Fruit fly (Drosophila melanogaster) whole organism, embryonic: ENCODE results near the gene dnc.
A peak's percentile ranks its signal among the peaks of the same experiment; 100 is the strongest.

ENCODE experiments used
- BEAF-32 ChIP-seq: fragments of 200-800 bp; sonication (Bioruptor generic); optimal IDR thresholded peaks from 3 replicates; lab custom pipeline; 2017; ENCODE audit warnings: missing biosample characterization, missing genetic modification characterization, mild to moderate bottlenecking, moderate library complexity, missing genetic modification reagents
- Bgb ChIP-seq: fragments of 200-800 bp; sonication (Bioruptor generic); IDR thresholded peaks from 2 replicates; pipeline ENCODE4 v1.3.6; 2022; ENCODE audit warnings: missing biosample characterization, missing genetic modification characterization; ENCODE audit not compliant: partially characterized antibody
- Blimp-1 ChIP-seq: fragments of 200-800 bp; sonication (Bioruptor generic); optimal IDR thresholded peaks from 3 replicates; lab custom pipeline; 2018; ENCODE audit warnings: missing biosample characterization, missing genetic modification characterization, mild to moderate bottlenecking, moderate library complexity, missing genetic modification reagents
- CG10267 ChIP-seq: fragments of 200-800 bp; sonication (Bioruptor generic); optimal IDR thresholded peaks from 2 replicates; lab custom pipeline; 2018; ENCODE audit warnings: missing biosample characterization, mild to moderate bottlenecking, missing genetic modification characterization, moderate library complexity
- CG10959 ChIP-seq: fragments of 200-800 bp; sonication (Bioruptor generic); IDR thresholded peaks from 2 replicates; pipeline ENCODE4 v1.3.6; 2022; ENCODE audit warnings: missing biosample characterization, missing genetic modification characterization
- CG10979 ChIP-seq: fragments of 200-800 bp; sonication (Bioruptor generic); optimal IDR thresholded peaks from 2 replicates; lab custom pipeline; 2018; ENCODE audit warnings: missing biosample characterization, mild to moderate bottlenecking, missing genetic modification characterization, moderate library complexity
- CG12155 ChIP-seq: fragments of 200-800 bp; sonication (Bioruptor generic); optimal IDR thresholded peaks from 3 replicates; lab custom pipeline; 2016; ENCODE audit warnings: missing biosample characterization, missing genetic modification characterization
- CG13287 ChIP-seq: fragments of 200-800 bp; sonication (Bioruptor generic); IDR thresholded peaks from 2 replicates; pipeline ENCODE4 v1.3.6; 2022; ENCODE audit warnings: missing biosample characterization, missing genetic modification characterization; ENCODE audit not compliant: partially characterized antibody
- CG13894 ChIP-seq: fragments of 200-800 bp; sonication (Bioruptor generic); optimal IDR thresholded peaks from 3 replicates; lab custom pipeline; 2018; ENCODE audit warnings: missing biosample characterization, mild to moderate bottlenecking, missing genetic modification characterization, moderate library complexity
- CG17186 ChIP-seq: fragments of 200-800 bp; sonication (Bioruptor generic); optimal IDR thresholded peaks from 3 replicates; lab custom pipeline; 2017; ENCODE audit warnings: missing biosample characterization, missing genetic modification reagents, missing genetic modification characterization
- CG17359 ChIP-seq: fragments of 200-800 bp; sonication (Bioruptor generic); optimal IDR thresholded peaks from 3 replicates; lab custom pipeline; 2018; ENCODE audit warnings: missing biosample characterization, mild to moderate bottlenecking, missing genetic modification characterization, moderate library complexity
- CG2120 ChIP-seq: fragments of 200-800 bp; sonication (Bioruptor generic); optimal IDR thresholded peaks from 3 replicates; lab custom pipeline; 2016; ENCODE audit warnings: missing biosample characterization, missing genetic modification characterization
- CG30403 ChIP-seq: fragments of 200-800 bp; sonication (Bioruptor generic); optimal IDR thresholded peaks from 3 replicates; lab custom pipeline; 2016; ENCODE audit warnings: missing biosample characterization, missing genetic modification characterization
- CG31441 ChIP-seq: fragments of 200-800 bp; sonication (Bioruptor generic); IDR thresholded peaks from 2 replicates; pipeline ENCODE4 v1.3.6; 2022; ENCODE audit warnings: missing biosample characterization, missing genetic modification characterization
- CG32767 ChIP-seq: fragments of 200-800 bp; sonication (Bioruptor generic); IDR thresholded peaks from 2 replicates; pipeline ENCODE4 v1.3.6; 2022; ENCODE audit warnings: missing biosample characterization, missing genetic modification characterization
- CG4820 ChIP-seq: fragments of 200-800 bp; sonication (Bioruptor generic); optimal IDR thresholded peaks from 3 replicates; lab custom pipeline; 2016; ENCODE audit warnings: missing biosample characterization, missing genetic modification characterization
- CG6272 ChIP-seq: fragments of 200-800 bp; sonication (Bioruptor generic); IDR thresholded peaks from 2 replicates; pipeline ENCODE4 v1.3.6; 2022; ENCODE audit warnings: missing biosample characterization, missing genetic modification characterization
- CG7786 ChIP-seq: fragments of 200-800 bp; sonication (Bioruptor generic); optimal IDR thresholded peaks from 2 replicates; lab custom pipeline; 2016; ENCODE audit warnings: missing biosample characterization, missing genetic modification characterization
- CG7839 ChIP-seq: fragments of 200-800 bp; sonication (Bioruptor generic); optimal IDR thresholded peaks from 3 replicates; lab custom pipeline; 2018; ENCODE audit warnings: missing biosample characterization, mild to moderate bottlenecking, missing genetic modification characterization, moderate library complexity
- CG9797 ChIP-seq: fragments of 200-800 bp; sonication (Bioruptor generic); optimal IDR thresholded peaks from 3 replicates; lab custom pipeline; 2018; ENCODE audit warnings: missing biosample characterization, mild to moderate bottlenecking, missing genetic modification characterization
- CG9932 ChIP-seq: fragments of 200-800 bp; sonication (Bioruptor generic); IDR thresholded peaks from 2 replicates; pipeline ENCODE4 v1.3.6; 2022; ENCODE audit warnings: missing biosample characterization, missing genetic modification characterization
- Camta ChIP-seq: fragments of 200-800 bp; sonication (Bioruptor generic); optimal IDR thresholded peaks from 2 replicates; lab custom pipeline; 2016; ENCODE audit warnings: missing biosample characterization, missing genetic modification characterization
- CoRest ChIP-seq: fragments of 200-800 bp; sonication (Bioruptor generic); optimal IDR thresholded peaks from 3 replicates; lab custom pipeline; 2018; ENCODE audit warnings: missing biosample characterization, mild to moderate bottlenecking, missing genetic modification characterization, moderate library complexity
- Dll ChIP-seq: fragments of 200-800 bp; sonication (Bioruptor generic); IDR thresholded peaks from 4 replicates; pipeline ENCODE4 v1.3.6; 2022; ENCODE audit warnings: missing biosample characterization, missing genetic modification characterization; ENCODE audit not compliant: partially characterized antibody
- Dref ChIP-seq: fragments of 200-800 bp; sonication (Bioruptor generic); IDR thresholded peaks from 2 replicates; pipeline ENCODE4 v1.3.6; 2022; ENCODE audit warnings: missing biosample characterization, missing genetic modification characterization
- Hand ChIP-seq: fragments of 200-800 bp; sonication (Bioruptor generic); optimal IDR thresholded peaks from 2 replicates; lab custom pipeline; 2017; ENCODE audit warnings: mild to moderate bottlenecking, missing biosample characterization, missing genetic modification reagents, missing genetic modification characterization
- MBD-R2 ChIP-seq: fragments of 200-800 bp; sonication (Bioruptor generic); IDR thresholded peaks from 2 replicates; pipeline ENCODE4 v1.3.6; 2022; ENCODE audit warnings: missing biosample characterization, missing genetic modification characterization
- Oaz ChIP-seq: fragments of 200-800 bp; sonication (Bioruptor generic); IDR thresholded peaks from 2 replicates; pipeline ENCODE4 v1.3.6; 2022; ENCODE audit warnings: missing biosample characterization, missing genetic modification characterization
- Opbp ChIP-seq: fragments of 200-800 bp; sonication (Bioruptor generic); IDR thresholded peaks from 3 replicates; pipeline ENCODE4 v1.3.6; 2022; ENCODE audit warnings: missing biosample characterization, missing genetic modification characterization; ENCODE audit not compliant: partially characterized antibody
- Pdp1 ChIP-seq, 2 experiments: fragments of 200-800 bp; sonication (Bioruptor generic); optimal IDR thresholded peaks; 3 replicates each; lab custom pipeline; 2016; ENCODE audit warnings: missing biosample characterization in 2 of 2, missing genetic modification characterization in 2 of 2, mild to moderate bottlenecking in 1 of 2, moderate library complexity in 1 of 2
- Sry-β ChIP-seq: fragments of 200-800 bp; sonication (Bioruptor generic); optimal IDR thresholded peaks from 2 replicates; lab custom pipeline; 2018; ENCODE audit warnings: missing biosample characterization, mild to moderate bottlenecking, missing genetic modification characterization, moderate library complexity
- TFAM ChIP-seq: fragments of 200-800 bp; sonication (Bioruptor generic); optimal IDR thresholded peaks from 2 replicates; lab custom pipeline; 2017; ENCODE audit warnings: missing biosample characterization, missing genetic modification characterization, inconsistent platforms
- Xrp1 ChIP-seq: fragments of 200-800 bp; sonication (Bioruptor generic); IDR thresholded peaks from 2 replicates; pipeline ENCODE4 v1.3.6; 2022; ENCODE audit warnings: missing biosample characterization, missing genetic modification characterization
- ci ChIP-seq: fragments of 200-800 bp; sonication (Bioruptor generic); IDR thresholded peaks from 3 replicates; pipeline ENCODE4 v1.3.6; 2022; ENCODE audit warnings: missing biosample characterization, missing genetic modification characterization
- corto ChIP-seq: fragments of 200-800 bp; sonication (Bioruptor generic); optimal IDR thresholded peaks from 2 replicates; lab custom pipeline; 2016; ENCODE audit warnings: missing biosample characterization, mild to moderate bottlenecking, missing genetic modification characterization, moderate library complexity
- gcm ChIP-seq: fragments of 200-800 bp; sonication (Bioruptor generic); optimal IDR thresholded peaks from 2 replicates; lab custom pipeline; 2019; ENCODE audit warnings: missing biosample characterization, mild to moderate bottlenecking, missing genetic modification characterization, moderate library complexity
- gfzf ChIP-seq: fragments of 200-800 bp; sonication (Bioruptor generic); optimal IDR thresholded peaks from 2 replicates; lab custom pipeline; 2016; ENCODE audit warnings: missing biosample characterization, mild to moderate bottlenecking, missing genetic modification characterization, moderate library complexity
- gro ChIP-seq: fragments of 200-800 bp; sonication (Bioruptor generic); optimal IDR thresholded peaks from 2 replicates; lab custom pipeline; 2016; ENCODE audit warnings: missing biosample characterization, missing genetic modification characterization
- nau ChIP-seq: fragments of 200-800 bp; sonication (Bioruptor generic); optimal IDR thresholded peaks from 3 replicates; lab custom pipeline; 2017; ENCODE audit warnings: missing biosample characterization, mild to moderate bottlenecking, missing genetic modification characterization, missing genetic modification reagents
- nerfin-2 ChIP-seq: fragments of 200-800 bp; sonication (Bioruptor generic); IDR thresholded peaks from 2 replicates; pipeline ENCODE4 v1.3.6; 2022; ENCODE audit warnings: missing biosample characterization, missing genetic modification characterization; ENCODE audit not compliant: partially characterized antibody
- pita ChIP-seq: fragments of 200-800 bp; sonication (Bioruptor generic); optimal IDR thresholded peaks from 2 replicates; lab custom pipeline; 2017; ENCODE audit warnings: missing biosample characterization, mild to moderate bottlenecking, missing genetic modification characterization
- pzg ChIP-seq: fragments of 200-800 bp; sonication (Bioruptor generic); optimal IDR thresholded peaks from 3 replicates; lab custom pipeline; 2018; ENCODE audit warnings: missing biosample characterization, mild to moderate bottlenecking, missing genetic modification characterization, moderate library complexity
- rib ChIP-seq: fragments of 200-800 bp; sonication (Bioruptor generic); IDR thresholded peaks from 2 replicates; pipeline ENCODE4 v1.3.6; 2022; ENCODE audit warnings: missing biosample characterization, missing genetic modification characterization
- scrt ChIP-seq: fragments of 200-800 bp; sonication (Bioruptor generic); optimal IDR thresholded peaks from 2 replicates; lab custom pipeline; 2018; ENCODE audit warnings: missing biosample characterization, mild to moderate bottlenecking, missing genetic modification characterization, moderate library complexity
- sens ChIP-seq: fragments of 200-800 bp; sonication (Bioruptor generic); peaks from one replicate; lab custom pipeline; 2016; ENCODE audit warnings: missing biosample characterization, missing genetic modification characterization
- sens-2 ChIP-seq: fragments of 200-800 bp; sonication (Bioruptor generic); IDR thresholded peaks from 2 replicates; pipeline ENCODE4 v1.3.6; 2022; ENCODE audit warnings: missing biosample characterization, missing genetic modification characterization
- stwl ChIP-seq: fragments of 200-800 bp; sonication (Bioruptor generic); optimal IDR thresholded peaks from 3 replicates; lab custom pipeline; 2018; ENCODE audit warnings: missing biosample characterization, mild to moderate bottlenecking, missing genetic modification characterization, moderate library complexity
- vnd ChIP-seq: fragments of 200-800 bp; sonication (Bioruptor generic); IDR thresholded peaks from 3 replicates; pipeline ENCODE4 v1.3.6; 2022; ENCODE audit warnings: missing biosample characterization, missing genetic modification characterization; ENCODE audit not compliant: partially characterized antibody
- vvl ChIP-seq: fragments of 200-800 bp; sonication (Bioruptor generic); IDR thresholded peaks from 2 replicates; pipeline ENCODE4 v1.3.6; 2022; ENCODE audit warnings: missing biosample characterization, missing genetic modification characterization

dnc gene

dm6 chrX:3173072-3173471 lies 3.2 kb upstream of the dnc start, which contains the start of gene CG18508 (continued):
- peak; percentile 21 for TF ChIP-seq CoRest
- peak; percentile 27 for TF ChIP-seq CG7786 (GFP tag; lab: Kevin White, UChicago)
- peak; percentile 3 for TF ChIP-seq CG12155 (GFP tag; lab: Kevin White, UChicago)
- TF ChIP-seq CG10959 (GFP tag; lab: Robert Waterston, UW): peak; percentile 90
- peak; percentile 94 for TF ChIP-seq gfzf (GFP tag; lab: Kevin White, UChicago)
- peak; percentile 65 for TF ChIP-seq pita (GFP tag; lab: Kevin White, UChicago)
- peak; percentile 9; the same call in 1 of the 2 replicates for TF ChIP-seq Bgb
- peak; percentile 9 for TF ChIP-seq CG10267 (tag; lab: Kevin White, UChicago)
- 0 out of 3 replicates have a peak, but pooled peaks have one; percentile 13 for TF ChIP-seq vnd (GFP tag; lab: Robert Waterston, UW)
- TF ChIP-seq CG31441 (GFP tag; lab: Robert Waterston, UW): no peak
- peak; percentile 50 for TF ChIP-seq CG2120 (GFP tag; lab: Kevin White, UChicago)
- no peak for TF ChIP-seq nau (GFP tag; lab: Kevin White, UChicago)
- no peak for TF ChIP-seq sens-2
- TF ChIP-seq TFAM: no peak
- peak; percentile 24; the same call in 1 of the 2 replicates for TF ChIP-seq CG13287 (GFP tag; lab: Robert Waterston, UW)
- no peak for TF ChIP-seq CG10979
- TF ChIP-seq CG9797: peak; percentile 44
- TF ChIP-seq corto (GFP tag; lab: Kevin White, UChicago): no peak
- TF ChIP-seq nerfin-2 (GFP tag; lab: Robert Waterston, UW): no peak
- TF ChIP-seq ci: no peak
- TF ChIP-seq sens (GFP tag; lab: Kevin White, UChicago): peak; percentile 64
- peak; percentile 68 for TF ChIP-seq stwl
- TF ChIP-seq Opbp (GFP tag; lab: Robert Waterston, UW): 0 out of 3 replicates have a peak, but pooled peaks have one; percentile 38
- peak; percentile 1 for TF ChIP-seq CG13894 (tag; lab: Kevin White, UChicago)
- no peak for TF ChIP-seq rib (GFP tag; lab: Robert Waterston, UW)
- no peak for TF ChIP-seq Oaz (GFP tag; lab: Robert Waterston, UW)
- TF ChIP-seq Xrp1 (GFP tag; lab: Robert Waterston, UW): peak; percentile 25; the same call in 1 of the 2 replicates
- TF ChIP-seq CG32767 (GFP tag; lab: Robert Waterston, UW): no peak
- TF ChIP-seq CG17186 (GFP tag; lab: Kevin White, UChicago): peak; percentile 77
- peak; percentile 33 for TF ChIP-seq Dref (GFP tag; lab: Robert Waterston, UW)
- TF ChIP-seq Blimp-1 (GFP tag; lab: Kevin White, UChicago): no peak
- TF ChIP-seq vvl: peak; percentile 34; the same call in 1 of the 2 replicates
- TF ChIP-seq pzg (GFP tag; lab: Kevin White, UChicago): peak; percentile 70
- TF ChIP-seq gro (GFP tag; lab: Kevin White, UChicago): no peak
- no peak for TF ChIP-seq CG6272 (GFP tag; lab: Robert Waterston, UW)
- TF ChIP-seq CG30403: peak; percentile 26
- TF ChIP-seq CG4820: no peak
- TF ChIP-seq Hand (GFP tag; lab: Kevin White, UChicago): no peak
- no peak for TF ChIP-seq Sry-β (GFP tag; lab: Kevin White, UChicago)
- no peak for TF ChIP-seq scrt
- TF ChIP-seq BEAF-32 (GFP tag; lab: Kevin White, UChicago): peak; percentile 24
- peak in 1 of 2 experiments; percentile 42 for TF ChIP-seq Pdp1 (GFP tag; optimal IDR thresholded peaks at IDR 0.05; lab: Kevin White, UChicago)
- peak; percentile 24; the same call in 1 of the 4 replicates for TF ChIP-seq Dll
- peak; percentile 6 for TF ChIP-seq CG17359 (tag; lab: Kevin White, UChicago)
- no peak for TF ChIP-seq gcm (GFP tag; lab: Kevin White, UChicago)
- TF ChIP-seq Camta (GFP tag; lab: Kevin White, UChicago): no peak
- peak; percentile 17 for TF ChIP-seq CG7839 (tag; lab: Kevin White, UChicago)
- peak; percentile 50; the same call in 1 of the 2 replicates for TF ChIP-seq CG9932
- peak; percentile 75 for TF ChIP-seq MBD-R2 (GFP tag; lab: Robert Waterston, UW)
